Fruit fly (Drosophila melanogaster) whole organism, embryonic: ENCODE results near the gene Cks85A.

Experiments used
- Antp ChIP-seq: fragments of 200-800 bp; sonication (Bioruptor generic); optimal IDR thresholded peaks from 3 replicates; lab custom pipeline; 2016; ENCODE audit warnings: missing biosample characterization, missing genetic modification characterization
- Awh ChIP-seq: fragments of 200-800 bp; sonication (Bioruptor generic); IDR thresholded peaks from 2 replicates; pipeline ENCODE4, ENCODE4 v1.3.6; 2022; ENCODE audit warnings: missing biosample characterization, missing genetic modification characterization
- Bdp1 ChIP-seq: fragments of 200-800 bp; sonication (Bioruptor generic); optimal IDR thresholded peaks from 3 replicates; lab custom pipeline; 2016; ENCODE audit warnings: missing biosample characterization, missing genetic modification characterization
- Bteb2 ChIP-seq: fragments of 200-800 bp; sonication (Bioruptor generic); optimal IDR thresholded peaks from 2 replicates; lab custom pipeline; 2016; ENCODE audit warnings: missing biosample characterization, missing genetic modification characterization
- CG1024 ChIP-seq: fragments of 200-800 bp; sonication (Bioruptor generic); IDR thresholded peaks from 2 replicates; pipeline ENCODE4 v1.3.6; 2022; ENCODE audit warnings: missing biosample characterization, missing genetic modification characterization
- CG12155 ChIP-seq: fragments of 200-800 bp; sonication (Bioruptor generic); optimal IDR thresholded peaks from 3 replicates; lab custom pipeline; 2016; ENCODE audit warnings: missing biosample characterization, missing genetic modification characterization
- CG13624 ChIP-seq: fragments of 200-800 bp; sonication (Bioruptor generic); optimal IDR thresholded peaks from 2 replicates; lab custom pipeline; 2016; ENCODE audit warnings: missing biosample characterization, missing genetic modification characterization
- CG15479 ChIP-seq: fragments of 200-800 bp; sonication (Bioruptor generic); optimal IDR thresholded peaks from 3 replicates; lab custom pipeline; 2019; ENCODE audit warnings: missing biosample characterization, mild to moderate bottlenecking, missing genetic modification characterization, moderate library complexity
- CG17612 ChIP-seq: fragments of 200-800 bp; sonication (Bioruptor generic); IDR thresholded peaks from 2 replicates; pipeline ENCODE4 v1.3.6; 2022; ENCODE audit warnings: missing biosample characterization, missing genetic modification characterization
- CG18619 ChIP-seq: fragments of 200-800 bp; sonication (Bioruptor generic); optimal IDR thresholded peaks from 3 replicates; lab custom pipeline; 2017; ENCODE audit warnings: missing biosample characterization, mild to moderate bottlenecking, missing genetic modification characterization
- CG31365 ChIP-seq: fragments of 200-800 bp; sonication (Bioruptor generic); optimal IDR thresholded peaks from 2 replicates; lab custom pipeline; 2018; ENCODE audit warnings: missing biosample characterization, mild to moderate bottlenecking, missing genetic modification characterization
- CG33213 ChIP-seq: fragments of 200-800 bp; sonication (Bioruptor generic); optimal IDR thresholded peaks from 3 replicates; lab custom pipeline; 2016; ENCODE audit warnings: missing biosample characterization, missing genetic modification characterization
- CG3847 ChIP-seq: fragments of 200-800 bp; sonication (Bioruptor generic); IDR thresholded peaks from 2 replicates; pipeline ENCODE4 v1.3.6; 2022; ENCODE audit warnings: missing biosample characterization, missing genetic modification characterization
- CG4328 ChIP-seq: fragments of 200-800 bp; sonication (Bioruptor generic); optimal IDR thresholded peaks from 3 replicates; lab custom pipeline; 2017; ENCODE audit warnings: missing biosample characterization, missing genetic modification reagents, missing genetic modification characterization
- CG6175 ChIP-seq: fragments of 200-800 bp; sonication (Bioruptor generic); IDR thresholded peaks from 3 replicates; pipeline ENCODE4 v1.3.6; 2022; ENCODE audit warnings: missing biosample characterization, missing genetic modification characterization
- CG6654 ChIP-seq: fragments of 200-800 bp; sonication (Bioruptor generic); optimal IDR thresholded peaks from 2 replicates; lab custom pipeline; 2017; ENCODE audit warnings: missing biosample characterization, mild to moderate bottlenecking, missing genetic modification characterization
- CG6689 ChIP-seq: fragments of 200-800 bp; sonication (Bioruptor generic); IDR thresholded peaks from 2 replicates; pipeline ENCODE4 v1.3.6; 2022; ENCODE audit warnings: missing biosample characterization, missing genetic modification characterization
- CG7357 ChIP-seq: fragments of 200-800 bp; sonication (Bioruptor generic); IDR thresholded peaks from 3 replicates; pipeline ENCODE4 v1.3.6; 2022; ENCODE audit warnings: missing biosample characterization, missing genetic modification characterization
- CG8281 ChIP-seq: fragments of 200-800 bp; sonication (Bioruptor generic); optimal IDR thresholded peaks from 2 replicates; lab custom pipeline; 2018; ENCODE audit warnings: missing biosample characterization, mild to moderate bottlenecking, missing genetic modification characterization, moderate library complexity
- CG8944 ChIP-seq: fragments of 200-800 bp; sonication (Bioruptor generic); optimal IDR thresholded peaks from 3 replicates; lab custom pipeline; 2016; ENCODE audit warnings: missing biosample characterization, missing genetic modification characterization
- CrebB ChIP-seq: fragments of 200-800 bp; sonication (Bioruptor generic); optimal IDR thresholded peaks from 3 replicates; lab custom pipeline; 2018; ENCODE audit warnings: missing biosample characterization, mild to moderate bottlenecking, missing genetic modification characterization
- Doc3 ChIP-seq: fragments of 200-800 bp; sonication (Bioruptor generic); IDR thresholded peaks from 3 replicates; pipeline ENCODE4 v1.3.6; 2022; ENCODE audit warnings: missing biosample characterization, missing genetic modification characterization; ENCODE audit not compliant: partially characterized antibody
- Fer2 ChIP-seq: fragments of 200-800 bp; sonication (Bioruptor generic); optimal IDR thresholded peaks from 2 replicates; lab custom pipeline; 2018; ENCODE audit warnings: missing biosample characterization, mild to moderate bottlenecking, missing genetic modification characterization, moderate library complexity
- Fer3 ChIP-seq: fragments of 200-800 bp; sonication (Bioruptor generic); optimal IDR thresholded peaks from 2 replicates; lab custom pipeline; 2018; ENCODE audit warnings: missing biosample characterization, mild to moderate bottlenecking, missing genetic modification characterization, moderate library complexity
- H2.0 ChIP-seq: fragments of 200-800 bp; sonication (Bioruptor generic); IDR thresholded peaks from 2 replicates; pipeline ENCODE4 v1.3.6; 2022; ENCODE audit warnings: missing biosample characterization, missing genetic modification characterization
- HmgD ChIP-seq: fragments of 200-800 bp; sonication (Bioruptor generic); optimal IDR thresholded peaks from 3 replicates; lab custom pipeline; 2016; ENCODE audit warnings: missing biosample characterization, missing genetic modification characterization
- Hr39 ChIP-seq: fragments of >200 bp; optimal IDR thresholded peaks from 2 replicates; lab custom pipeline; 2017
- Lpt ChIP-seq: fragments of >200 bp; optimal IDR thresholded peaks from 2 replicates; lab custom pipeline; 2018; ENCODE audit warnings: missing biosample characterization, missing genetic modification characterization
- NC2α ChIP-seq: fragments of 200-800 bp; sonication (Bioruptor generic); optimal IDR thresholded peaks from 2 replicates; lab custom pipeline; 2016; ENCODE audit warnings: missing biosample characterization, missing genetic modification characterization
- Oaz ChIP-seq: fragments of 200-800 bp; sonication (Bioruptor generic); IDR thresholded peaks from 2 replicates; pipeline ENCODE4 v1.3.6; 2022; ENCODE audit warnings: missing biosample characterization, missing genetic modification characterization
- Sox100B ChIP-seq: fragments of 200-800 bp; sonication (Bioruptor generic); optimal IDR thresholded peaks from 3 replicates; lab custom pipeline; 2018; ENCODE audit warnings: missing biosample characterization, mild to moderate bottlenecking, missing genetic modification characterization
- ab ChIP-seq: fragments of 200-800 bp; sonication (Bioruptor generic); optimal IDR thresholded peaks from 2 replicates; lab custom pipeline; 2016; ENCODE audit warnings: missing biosample characterization, missing genetic modification characterization
- ase ChIP-seq: fragments of 200-800 bp; sonication (Bioruptor generic); IDR thresholded peaks from 3 replicates; pipeline ENCODE4 v1.3.6; 2022; ENCODE audit warnings: missing biosample characterization, missing genetic modification characterization
- bsh ChIP-seq, 2 experiments: fragments of 200-800 bp; sonication (Bioruptor generic); optimal IDR thresholded peaks; 2 replicates each; lab custom pipeline; 2017 to 2018; ENCODE audit warnings: mild to moderate bottlenecking in 2 of 2, missing biosample characterization in 2 of 2, missing genetic modification characterization in 2 of 2, moderate library complexity in 1 of 2
- danr ChIP-seq: fragments of 200-800 bp; sonication (Bioruptor generic); IDR thresholded peaks from 2 replicates; pipeline ENCODE4 v1.3.6; 2022; ENCODE audit warnings: missing biosample characterization, missing genetic modification characterization
- ewg ChIP-seq: fragments of 200-800 bp; sonication (Bioruptor generic); optimal IDR thresholded peaks from 3 replicates; lab custom pipeline; 2017; ENCODE audit warnings: mild to moderate bottlenecking, missing biosample characterization, missing genetic modification reagents, missing genetic modification characterization
- fd96Cb ChIP-seq: fragments of 200-800 bp; sonication (Bioruptor generic); optimal IDR thresholded peaks from 2 replicates; lab custom pipeline; 2018; ENCODE audit warnings: missing biosample characterization, mild to moderate bottlenecking, missing genetic modification characterization, moderate library complexity
- gsb ChIP-seq: fragments of 200-800 bp; sonication (Bioruptor generic); IDR thresholded peaks from 2 replicates; pipeline ENCODE4 v1.3.6; 2022; ENCODE audit warnings: missing biosample characterization, missing genetic modification characterization
- h ChIP-seq: fragments of >200 bp; optimal IDR thresholded peaks from 2 replicates; lab custom pipeline; 2017
- hkb ChIP-seq, 2 experiments: fragments of 200-800 bp in 1 of 2; fragments of >200 bp in 1 of 2; sonication (Bioruptor generic) in 1 of 2; IDR thresholded peaks in 1 of 2; optimal IDR thresholded peaks in 1 of 2; 2 replicates each; pipeline versions ENCODE4 v1.3.6 to Lab custom; 2017 to 2022; ENCODE audit warnings: missing biosample characterization in 1 of 2, missing genetic modification characterization in 1 of 2
- klu ChIP-seq: fragments of 200-800 bp; sonication (Bioruptor generic); IDR thresholded peaks from 2 replicates; pipeline ENCODE4 v1.3.6; 2022; ENCODE audit warnings: missing biosample characterization, missing genetic modification characterization
- kni ChIP-seq: fragments of 200-800 bp; sonication (Bioruptor generic); optimal IDR thresholded peaks from 3 replicates; lab custom pipeline; 2017; ENCODE audit warnings: mild to moderate bottlenecking, missing biosample characterization, missing genetic modification reagents, missing genetic modification characterization
- oc ChIP-seq: fragments of 200-800 bp; sonication (Bioruptor generic); optimal IDR thresholded peaks from 2 replicates; lab custom pipeline; 2018; ENCODE audit warnings: missing biosample characterization, mild to moderate bottlenecking, missing genetic modification characterization, moderate library complexity
- otp ChIP-seq: fragments of 200-800 bp; sonication (Bioruptor generic); IDR thresholded peaks from 3 replicates; pipeline ENCODE4, ENCODE4 v1.3.6; 2022; ENCODE audit warnings: missing biosample characterization, missing genetic modification characterization
- phol ChIP-seq: fragments of 200-800 bp; sonication (Bioruptor generic); optimal IDR thresholded peaks from 3 replicates; lab custom pipeline; 2018; ENCODE audit warnings: missing biosample characterization, mild to moderate bottlenecking, missing genetic modification characterization, moderate library complexity
- salm ChIP-seq: fragments of 200-800 bp; sonication (Bioruptor generic); optimal IDR thresholded peaks from 2 replicates; lab custom pipeline; 2018; ENCODE audit warnings: missing biosample characterization, mild to moderate bottlenecking, missing genetic modification characterization
- sens ChIP-seq: fragments of 200-800 bp; sonication (Bioruptor generic); peaks from one replicate; lab custom pipeline; 2016; ENCODE audit warnings: missing biosample characterization, missing genetic modification characterization
- tio ChIP-seq: fragments of 200-800 bp; sonication (Bioruptor generic); optimal IDR thresholded peaks from 2 replicates; lab custom pipeline; 2017; ENCODE audit warnings: missing biosample characterization, missing genetic modification characterization, inconsistent platforms
- tll ChIP-seq, 2 experiments: fragments of 200-800 bp in 1 of 2; fragments of >200 bp in 1 of 2; sonication (Bioruptor generic) in 1 of 2; optimal IDR thresholded peaks; 2 replicates each; lab custom pipeline; 2017 to 2019; ENCODE audit warnings: missing biosample characterization in 2 of 2, missing genetic modification characterization in 2 of 2, mild to moderate bottlenecking in 1 of 2, moderate library complexity in 1 of 2
- ttk ChIP-seq: fragments of 200-800 bp; sonication (Bioruptor generic); IDR thresholded peaks from 2 replicates; pipeline ENCODE4 v2.1.2; 2022; ENCODE audit warnings: missing biosample characterization, missing genetic modification characterization
- tx ChIP-seq: fragments of 200-800 bp; sonication (Bioruptor generic); optimal IDR thresholded peaks from 2 replicates; lab custom pipeline; 2016; ENCODE audit warnings: missing biosample characterization, missing genetic modification characterization
- wor ChIP-seq: fragments of 200-800 bp; sonication (Bioruptor generic); IDR thresholded peaks from 2 replicates; pipeline ENCODE4 v1.3.6; 2022; ENCODE audit warnings: missing biosample characterization, missing genetic modification characterization

The Cks85A gene

dm6 chr3R:8673803-8674234 lies 44.4 kb downstream of the Cks85A start, which contains the start of gene mRpL19 (continued):
- TF ChIP-seq H2.0 (GFP tag; lab: Robert Waterston, UW) = no peak
- no peak for TF ChIP-seq tx (GFP tag; lab: Kevin White, UChicago)
- no peak for TF ChIP-seq klu (GFP tag; lab: Robert Waterston, UW)
- no peak for TF ChIP-seq Awh (GFP tag; lab: Robert Waterston, UW)
- TF ChIP-seq tio (GFP tag; lab: Kevin White, UChicago) = no peak
- TF ChIP-seq sens = peak; percentile 68
- TF ChIP-seq ttk (GFP tag; lab: Robert Waterston, UW) = no peak
- TF ChIP-seq kni (GFP tag; lab: Kevin White, UChicago) = no peak
- no peak for TF ChIP-seq CG6175 (GFP tag; lab: Robert Waterston, UW)
- TF ChIP-seq gsb (GFP tag; lab: Robert Waterston, UW) = no peak
- TF ChIP-seq Bteb2 (GFP tag; lab: Kevin White, UChicago) = peak; percentile 6
- TF ChIP-seq CG3847 (GFP tag; lab: Robert Waterston, UW) = no peak
- TF ChIP-seq Fer2 (tag; lab: Kevin White, UChicago) = peak; percentile 22
- TF ChIP-seq ab (GFP tag; lab: Kevin White, UChicago) = no peak
- no peak for TF ChIP-seq Bdp1 (GFP tag; lab: Kevin White, UChicago)
- no peak for TF ChIP-seq Oaz (GFP tag; lab: Robert Waterston, UW)
- TF ChIP-seq CG7357 (GFP tag; lab: Robert Waterston, UW) = no peak
- no peak for TF ChIP-seq CG6689
- no peak for TF ChIP-seq NC2α (GFP tag; lab: Kevin White, UChicago)
- TF ChIP-seq CG12155 = peak; percentile 28
- TF ChIP-seq CG6654 (GFP tag; lab: Kevin White, UChicago) = no peak
- no peak for TF ChIP-seq Lpt (GFP tag; lab: Kevin White, UChicago)
- TF ChIP-seq salm (tag; lab: Kevin White, UChicago) = peak; percentile 13
- TF ChIP-seq ewg (GFP tag; lab: Kevin White, UChicago) = no peak
- TF ChIP-seq CG18619 = no peak
- TF ChIP-seq CG17612 (GFP tag; lab: Robert Waterston, UW) = no peak
- TF ChIP-seq CG15479 (GFP tag; lab: Kevin White, UChicago) = no peak
- TF ChIP-seq HmgD (GFP tag; lab: Kevin White, UChicago) = no peak
- TF ChIP-seq Doc3 = peak; percentile 39; the same call in 2 of the 3 replicates
- no peak for TF ChIP-seq CG31365 (tag; lab: Kevin White, UChicago)
- TF ChIP-seq phol (tag; lab: Kevin White, UChicago) = peak; percentile 61
- TF ChIP-seq h (lab: Kevin White, UChicago) = no peak
- TF ChIP-seq CG1024 (GFP tag; lab: Robert Waterston, UW) = no peak
- TF ChIP-seq Hr39 (lab: Kevin White, UChicago) = no peak
- no peak for TF ChIP-seq CG13624 (GFP tag; lab: Kevin White, UChicago)
- TF ChIP-seq fd96Cb (tag; lab: Kevin White, UChicago) = no peak
- no peak for TF ChIP-seq CG33213 (GFP tag; lab: Kevin White, UChicago)
- TF ChIP-seq bsh (GFP tag; optimal IDR thresholded peaks at IDR 0.05; lab: Kevin White, UChicago) = peak in 1 of 2 experiments; percentile 38
- TF ChIP-seq Sox100B = peak; percentile 44
- peak; percentile 37 for TF ChIP-seq CG4328 (GFP tag; lab: Kevin White, UChicago)
- TF ChIP-seq ase (GFP tag; lab: Robert Waterston, UW) = no peak
- TF ChIP-seq danr (GFP tag; lab: Robert Waterston, UW) = no peak
- no peak for TF ChIP-seq otp
- TF ChIP-seq wor (GFP tag; lab: Robert Waterston, UW) = no peak
- no peak for TF ChIP-seq CG8944 (GFP tag; lab: Kevin White, UChicago)
- TF ChIP-seq Antp (GFP tag; lab: Kevin White, UChicago) = no peak
- no peak for TF ChIP-seq CG8281
- no peak for TF ChIP-seq hkb (optimal IDR thresholded peaks at IDR 0.05; lab: Kevin White, UChicago)
- peak; percentile 38; the same call in 1 of the 2 replicates for TF ChIP-seq hkb (GFP tag; IDR thresholded peaks at IDR 0.05; lab: Robert Waterston, UW)
- peak; percentile 52 for TF ChIP-seq Fer3 (tag; lab: Kevin White, UChicago)
- TF ChIP-seq tll (GFP tag; optimal IDR thresholded peaks at IDR 0.05; lab: Kevin White, UChicago) = no peak
- no peak for TF ChIP-seq oc (tag; lab: Kevin White, UChicago)
- no peak for TF ChIP-seq CrebB (tag; lab: Kevin White, UChicago)
